Fruit fly (Drosophila melanogaster) whole organism, embryonic: ENCODE measurements around the gene CG14883.
A peak's percentile ranks its signal among the peaks of the same experiment; 100 is the strongest.

ENCODE experiments used
- Ada2b ChIP-seq: fragments of 200-800 bp; sonication (Bioruptor generic); IDR thresholded peaks from 2 replicates; pipeline ENCODE4 v1.3.6; 2022; ENCODE audit warnings: missing biosample characterization, missing genetic modification characterization
- Adf1 ChIP-seq: fragments of 200-800 bp; sonication (Bioruptor generic); IDR thresholded peaks from 2 replicates; pipeline ENCODE4 v1.3.6; 2022; ENCODE audit warnings: missing biosample characterization, missing genetic modification characterization
- BtbVII ChIP-seq: fragments of 200-800 bp; sonication (Bioruptor generic); optimal IDR thresholded peaks from 3 replicates; lab custom pipeline; 2017; ENCODE audit warnings: missing biosample characterization, mild to moderate bottlenecking, missing genetic modification characterization
- CG13287 ChIP-seq: fragments of 200-800 bp; sonication (Bioruptor generic); IDR thresholded peaks from 2 replicates; pipeline ENCODE4 v1.3.6; 2022; ENCODE audit warnings: missing biosample characterization, missing genetic modification characterization; ENCODE audit not compliant: partially characterized antibody
- CG14860 ChIP-seq: fragments of 200-800 bp; sonication (Bioruptor generic); IDR thresholded peaks from 3 replicates; pipeline ENCODE4 v1.3.6; 2022; ENCODE audit warnings: missing biosample characterization, missing genetic modification characterization; ENCODE audit not compliant: partially characterized antibody
- CG17361 ChIP-seq: fragments of 200-800 bp; sonication (Bioruptor generic); IDR thresholded peaks from 3 replicates; pipeline ENCODE4 v1.3.6; 2022; ENCODE audit warnings: missing biosample characterization, missing genetic modification characterization
- CG31441 ChIP-seq: fragments of 200-800 bp; sonication (Bioruptor generic); IDR thresholded peaks from 2 replicates; pipeline ENCODE4 v1.3.6; 2022; ENCODE audit warnings: missing biosample characterization, missing genetic modification characterization
- CG33213 ChIP-seq: fragments of 200-800 bp; sonication (Bioruptor generic); optimal IDR thresholded peaks from 3 replicates; lab custom pipeline; 2016; ENCODE audit warnings: missing biosample characterization, missing genetic modification characterization
- CG6854 ChIP-seq: fragments of 200-800 bp; sonication (Bioruptor generic); optimal IDR thresholded peaks from 3 replicates; lab custom pipeline; 2017; ENCODE audit warnings: missing biosample characterization, mild to moderate bottlenecking, missing genetic modification characterization
- Camta ChIP-seq: fragments of 200-800 bp; sonication (Bioruptor generic); optimal IDR thresholded peaks from 2 replicates; lab custom pipeline; 2016; ENCODE audit warnings: missing biosample characterization, missing genetic modification characterization
- CoRest ChIP-seq: fragments of 200-800 bp; sonication (Bioruptor generic); optimal IDR thresholded peaks from 3 replicates; lab custom pipeline; 2018; ENCODE audit warnings: missing biosample characterization, mild to moderate bottlenecking, missing genetic modification characterization, moderate library complexity
- D19B ChIP-seq: fragments of 200-800 bp; sonication (Bioruptor generic); optimal IDR thresholded peaks from 2 replicates; lab custom pipeline; 2017; ENCODE audit warnings: missing biosample characterization, mild to moderate bottlenecking, missing genetic modification characterization
- Dbx ChIP-seq: fragments of 200-800 bp; sonication (Bioruptor generic); IDR thresholded peaks from 3 replicates; pipeline ENCODE4 v1.3.6; 2022; ENCODE audit warnings: missing biosample characterization, missing genetic modification characterization
- E2f1 ChIP-seq: fragments of 200-800 bp; sonication (Bioruptor generic); IDR thresholded peaks from 2 replicates; pipeline ENCODE4 v1.3.6; 2022; ENCODE audit warnings: missing biosample characterization, missing genetic modification characterization
- Hand ChIP-seq: fragments of 200-800 bp; sonication (Bioruptor generic); optimal IDR thresholded peaks from 2 replicates; lab custom pipeline; 2017; ENCODE audit warnings: mild to moderate bottlenecking, missing biosample characterization, missing genetic modification reagents, missing genetic modification characterization
- Lhr ChIP-seq: fragments of 200-800 bp; sonication (Bioruptor generic); optimal IDR thresholded peaks from 3 replicates; lab custom pipeline; 2017; ENCODE audit warnings: mild to moderate bottlenecking, missing biosample characterization, missing genetic modification reagents, missing genetic modification characterization
- Lim3 ChIP-seq: fragments of 200-800 bp; sonication (Bioruptor generic); IDR thresholded peaks from 2 replicates; pipeline ENCODE4 v1.3.6; 2022; ENCODE audit warnings: missing biosample characterization, missing genetic modification characterization
- Max ChIP-seq: fragments of 200-800 bp; sonication (Bioruptor generic); optimal IDR thresholded peaks from 2 replicates; lab custom pipeline; 2016; ENCODE audit warnings: missing biosample characterization, mild to moderate bottlenecking, missing genetic modification characterization
- NC2α ChIP-seq: fragments of 200-800 bp; sonication (Bioruptor generic); optimal IDR thresholded peaks from 2 replicates; lab custom pipeline; 2016; ENCODE audit warnings: missing biosample characterization, missing genetic modification characterization
- Ptx1 ChIP-seq: fragments of 200-800 bp; sonication (Bioruptor generic); IDR thresholded peaks from 2 replicates; pipeline ENCODE4 v1.3.6; 2022; ENCODE audit warnings: missing biosample characterization, missing genetic modification characterization
- Six4 ChIP-seq: fragments of 200-800 bp; sonication (Bioruptor generic); optimal IDR thresholded peaks from 2 replicates; lab custom pipeline; 2016; ENCODE audit warnings: missing biosample characterization, missing genetic modification characterization
- Sox100B ChIP-seq: fragments of 200-800 bp; sonication (Bioruptor generic); optimal IDR thresholded peaks from 3 replicates; lab custom pipeline; 2018; ENCODE audit warnings: missing biosample characterization, mild to moderate bottlenecking, missing genetic modification characterization
- Xbp1 ChIP-seq: fragments of 200-800 bp; sonication (Bioruptor generic); optimal IDR thresholded peaks from 3 replicates; lab custom pipeline; 2016; ENCODE audit warnings: missing biosample characterization, mild to moderate bottlenecking, missing genetic modification characterization
- ase ChIP-seq: fragments of 200-800 bp; sonication (Bioruptor generic); IDR thresholded peaks from 3 replicates; pipeline ENCODE4 v1.3.6; 2022; ENCODE audit warnings: missing biosample characterization, missing genetic modification characterization
- ato ChIP-seq: fragments of 200-800 bp; sonication (Bioruptor generic); IDR thresholded peaks from 2 replicates; pipeline ENCODE4 v1.3.6; 2022; ENCODE audit warnings: missing biosample characterization, missing genetic modification characterization; ENCODE audit not compliant: partially characterized antibody
- az2 ChIP-seq: fragments of 200-800 bp; sonication (Bioruptor generic); optimal IDR thresholded peaks from 3 replicates; lab custom pipeline; 2016; ENCODE audit warnings: missing biosample characterization, missing genetic modification characterization
- btn ChIP-seq: fragments of 200-800 bp; sonication (Bioruptor generic); optimal IDR thresholded peaks from 2 replicates; lab custom pipeline; 2016; ENCODE audit warnings: missing biosample characterization, missing genetic modification characterization
- cg ChIP-seq: fragments of 200-800 bp; sonication (Bioruptor generic); optimal IDR thresholded peaks from 3 replicates; lab custom pipeline; 2019; ENCODE audit warnings: missing biosample characterization, mild to moderate bottlenecking, missing genetic modification characterization, moderate library complexity
- corto ChIP-seq: fragments of 200-800 bp; sonication (Bioruptor generic); optimal IDR thresholded peaks from 2 replicates; lab custom pipeline; 2016; ENCODE audit warnings: missing biosample characterization, mild to moderate bottlenecking, missing genetic modification characterization, moderate library complexity
- dan ChIP-seq: fragments of 200-800 bp; sonication (Bioruptor generic); IDR thresholded peaks from 2 replicates; pipeline ENCODE4 v1.3.6; 2022; ENCODE audit warnings: missing biosample characterization, missing genetic modification characterization
- dati ChIP-seq: fragments of 200-800 bp; sonication (Bioruptor generic); IDR thresholded peaks from 2 replicates; pipeline ENCODE4 v1.3.6; 2022; ENCODE audit warnings: missing biosample characterization, missing genetic modification characterization
- dmrt99B ChIP-seq: fragments of 200-800 bp; sonication (Bioruptor generic); optimal IDR thresholded peaks from 2 replicates; lab custom pipeline; 2018; ENCODE audit warnings: missing biosample characterization, mild to moderate bottlenecking, missing genetic modification characterization, moderate library complexity
- esg ChIP-seq: fragments of 200-800 bp; sonication (Bioruptor generic); conservative IDR thresholded peaks from 2 replicates; pipeline ENCODE4 v1.3.6; 2022; ENCODE audit warnings: missing biosample characterization, missing genetic modification characterization
- fd102C ChIP-seq: fragments of 200-800 bp; sonication (Bioruptor generic); optimal IDR thresholded peaks from 2 replicates; lab custom pipeline; 2018; ENCODE audit warnings: missing biosample characterization, mild to moderate bottlenecking, missing genetic modification characterization, moderate library complexity
- fd3F ChIP-seq: fragments of 200-800 bp; sonication (Bioruptor generic); optimal IDR thresholded peaks from 2 replicates; lab custom pipeline; 2018; ENCODE audit warnings: missing biosample characterization, mild to moderate bottlenecking, missing genetic modification characterization, moderate library complexity
- gfzf ChIP-seq: fragments of 200-800 bp; sonication (Bioruptor generic); optimal IDR thresholded peaks from 2 replicates; lab custom pipeline; 2016; ENCODE audit warnings: missing biosample characterization, mild to moderate bottlenecking, missing genetic modification characterization, moderate library complexity
- gsb-n ChIP-seq: fragments of 200-800 bp; sonication (Bioruptor generic); optimal IDR thresholded peaks from 3 replicates; lab custom pipeline; 2018; ENCODE audit warnings: missing biosample characterization, mild to moderate bottlenecking, missing genetic modification characterization
- hbn ChIP-seq: fragments of 200-800 bp; sonication (Bioruptor generic); IDR thresholded peaks from 2 replicates; pipeline ENCODE4 v1.3.6; 2022; ENCODE audit warnings: missing biosample characterization, missing genetic modification characterization; ENCODE audit not compliant: partially characterized antibody
- onecut ChIP-seq: fragments of 200-800 bp; sonication (Bioruptor generic); IDR thresholded peaks from 2 replicates; pipeline ENCODE4 v1.3.6; 2022; ENCODE audit warnings: missing biosample characterization, missing genetic modification characterization
- pros ChIP-seq: fragments of 200-800 bp; sonication (Bioruptor generic); optimal IDR thresholded peaks from 3 replicates; lab custom pipeline; 2019; ENCODE audit warnings: missing biosample characterization, mild to moderate bottlenecking, missing genetic modification characterization, moderate library complexity
- psq ChIP-seq: fragments of 200-800 bp; sonication (Bioruptor generic); optimal IDR thresholded peaks from 2 replicates; lab custom pipeline; 2017; ENCODE audit warnings: missing biosample characterization, missing genetic modification characterization
- ranshi ChIP-seq: fragments of 200-800 bp; sonication (Bioruptor generic); IDR thresholded peaks from 2 replicates; pipeline ENCODE4 v1.3.6; 2022; ENCODE audit warnings: missing biosample characterization, missing genetic modification characterization
- schlank ChIP-seq: fragments of 200-800 bp; sonication (Bioruptor generic); optimal IDR thresholded peaks from 2 replicates; lab custom pipeline; 2018; ENCODE audit warnings: missing biosample characterization, mild to moderate bottlenecking, missing genetic modification characterization
- sd ChIP-seq: fragments of 200-800 bp; sonication (Bioruptor generic); optimal IDR thresholded peaks from 3 replicates; lab custom pipeline; 2018; ENCODE audit warnings: missing biosample characterization, mild to moderate bottlenecking, missing genetic modification characterization, moderate library complexity
- sna ChIP-seq: fragments of 200-800 bp; sonication (Bioruptor generic); IDR thresholded peaks from 2 replicates; pipeline ENCODE4 v1.3.6; 2022; ENCODE audit warnings: missing biosample characterization, missing genetic modification characterization; ENCODE audit not compliant: partially characterized antibody
- sqz ChIP-seq: fragments of 200-800 bp; sonication (Bioruptor generic); optimal IDR thresholded peaks from 3 replicates; lab custom pipeline; 2018; ENCODE audit warnings: missing biosample characterization, mild to moderate bottlenecking, missing genetic modification characterization
- tin ChIP-seq: fragments of 200-800 bp; sonication (Bioruptor generic); optimal IDR thresholded peaks from 3 replicates; lab custom pipeline; 2016; ENCODE audit warnings: missing biosample characterization, missing genetic modification characterization
- trem ChIP-seq: fragments of 200-800 bp; optimal IDR thresholded peaks from 3 replicates; lab custom pipeline; 2019; ENCODE audit warnings: missing biosample characterization, mild to moderate bottlenecking, missing genetic modification characterization, moderate library complexity
- ttk ChIP-seq: fragments of 200-800 bp; sonication (Bioruptor generic); IDR thresholded peaks from 2 replicates; pipeline ENCODE4 v2.1.2; 2022; ENCODE audit warnings: missing biosample characterization, missing genetic modification characterization
- zfh2 ChIP-seq: fragments of 200-800 bp; sonication (Bioruptor generic); optimal IDR thresholded peaks from 2 replicates; lab custom pipeline; 2016; ENCODE audit warnings: missing biosample characterization, missing genetic modification characterization

Gene CG14883

dm6 chr3R:16442937-16443336 is 12.9 kb upstream of the CG14883 start, which contains the start of the genes Ttc1 and CG14882 (continued):
- peak; percentile 74 for TF ChIP-seq gsb-n (tag; lab: Kevin White, UChicago)
- peak; percentile 79 for TF ChIP-seq Camta (GFP tag; lab: Kevin White, UChicago)
- peak; percentile 85 for TF ChIP-seq esg (GFP tag; lab: Robert Waterston, UW)
- peak; percentile 68 for TF ChIP-seq psq (GFP tag; lab: Kevin White, UChicago)
- no peak; the same call in 1 of the 2 replicates for TF ChIP-seq ato (GFP tag; lab: Robert Waterston, UW)
- TF ChIP-seq Lhr (GFP tag; lab: Kevin White, UChicago): peak; percentile 48
- TF ChIP-seq pros (GFP tag; lab: Kevin White, UChicago): no peak
- TF ChIP-seq Adf1 (GFP tag; lab: Robert Waterston, UW): peak; percentile 55
- peak; percentile 12 for TF ChIP-seq CG6854 (GFP tag; lab: Kevin White, UChicago)
- peak; percentile 44 for TF ChIP-seq btn (GFP tag; lab: Kevin White, UChicago)
- peak; percentile 40 for TF ChIP-seq trem (tag; lab: Kevin White, UChicago)
- TF ChIP-seq E2f1 (GFP tag; lab: Robert Waterston, UW): peak; percentile 70
- TF ChIP-seq Ptx1 (GFP tag; lab: Robert Waterston, UW): peak; percentile 91
- no peak for TF ChIP-seq corto
- TF ChIP-seq onecut (GFP tag; lab: Robert Waterston, UW): peak; percentile 45
- TF ChIP-seq fd3F: peak; percentile 73
- peak; percentile 78 for TF ChIP-seq CG33213 (GFP tag; lab: Kevin White, UChicago)
- TF ChIP-seq CG13287 (GFP tag; lab: Robert Waterston, UW): peak; percentile 71
- TF ChIP-seq Lim3: peak; percentile 68; the same call in 1 of the 2 replicates
- no peak for TF ChIP-seq sqz (GFP tag; lab: Kevin White, UChicago)
- TF ChIP-seq Max (GFP tag; lab: Kevin White, UChicago): peak; percentile 77
- TF ChIP-seq BtbVII (GFP tag; lab: Kevin White, UChicago): peak; percentile 68
- TF ChIP-seq Xbp1 (GFP tag; lab: Kevin White, UChicago): peak; percentile 90
- TF ChIP-seq az2 (GFP tag; lab: Kevin White, UChicago): peak; percentile 90
- peak; percentile 34; the same call in 1 of the 2 replicates for TF ChIP-seq Ada2b
- peak; percentile 41 for TF ChIP-seq D19B
- peak; percentile 85 for TF ChIP-seq CoRest (tag; lab: Kevin White, UChicago)
- peak; percentile 62 for TF ChIP-seq Hand (GFP tag; lab: Kevin White, UChicago)
- no peak for TF ChIP-seq dati (GFP tag; lab: Robert Waterston, UW)
- TF ChIP-seq CG14860 (GFP tag; lab: Robert Waterston, UW): 0 out of 3 replicates have a peak, but pooled peaks have one; percentile 6
- TF ChIP-seq zfh2 (GFP tag; lab: Kevin White, UChicago): peak; percentile 88
- peak; percentile 72 for TF ChIP-seq NC2α (GFP tag; lab: Kevin White, UChicago)
- peak; percentile 24 for TF ChIP-seq schlank
- no peak for TF ChIP-seq dan
- no peak for TF ChIP-seq Sox100B (GFP tag; lab: Kevin White, UChicago)
- TF ChIP-seq ase (GFP tag; lab: Robert Waterston, UW): peak; percentile 87
- peak; percentile 74 for TF ChIP-seq Six4
- peak; percentile 82 for TF ChIP-seq ranshi (GFP tag; lab: Robert Waterston, UW)
- no peak for TF ChIP-seq fd102C
- peak; percentile 79 for TF ChIP-seq CG31441 (GFP tag; lab: Robert Waterston, UW)
- no peak for TF ChIP-seq dmrt99B (tag; lab: Kevin White, UChicago)
- peak; percentile 57 for TF ChIP-seq sna (GFP tag; lab: Robert Waterston, UW)
- TF ChIP-seq sd: no peak
- TF ChIP-seq gfzf: peak; percentile 13
- peak; percentile 90 for TF ChIP-seq ttk (GFP tag; lab: Robert Waterston, UW)
- TF ChIP-seq tin (GFP tag; lab: Kevin White, UChicago): peak; percentile 67
- TF ChIP-seq Dbx (GFP tag; lab: Robert Waterston, UW): peak; percentile 77; the same call in 2 of the 3 replicates
- TF ChIP-seq hbn (GFP tag; lab: Robert Waterston, UW): peak; percentile 58
- TF ChIP-seq cg (GFP tag; lab: Kevin White, UChicago): no peak
- TF ChIP-seq CG17361: peak; percentile 75; the same call in 2 of the 3 replicates
